Worm (Caenorhabditis elegans) whole organism, midembryonic: ENCODE data around the gene ccch-5.

Experiments used
- cog-1 ChIP-seq: sonication (generic microtip); optimal IDR thresholded peaks from 2 replicates; lab custom pipeline; 2016; ENCODE audit warnings: missing genetic modification characterization, missing compliant biosample characterization
- med-1 ChIP-seq: sonication (generic microtip); optimal IDR thresholded peaks from 2 replicates; lab custom pipeline; 2017; ENCODE audit warnings: missing genetic modification characterization, mild to moderate bottlenecking, missing compliant biosample characterization, antibody characterized with exemption, missing genetic modification reagents; ENCODE audit not compliant: insufficient read depth
- ref-1 ChIP-seq: fragments of 200-800 bp; sonication (Bioruptor generic); conservative IDR thresholded peaks from 2 replicates; pipeline ENCODE4 v1.3.6; 2022; ENCODE audit warnings: missing genetic modification reagents, missing genetic modification characterization, missing compliant biosample characterization

ce11 chrIV:14959375-14959774 is 40.0 kb downstream of the ccch-5 start:
- no peak for TF ChIP-seq cog-1
- TF ChIP-seq ref-1 (GFP tag; lab: Robert Waterston, UW), result no peak
- no peak for TF ChIP-seq med-1 (GFP tag; lab: Kevin White, UChicago)
